Fruit fly (Drosophila melanogaster) whole organism, embryonic: Measurements from ENCODE around the gene CG1273.

ENCODE experiments used
- ATbp ChIP-seq: fragments of 200-800 bp; sonication (Bioruptor generic); optimal IDR thresholded peaks from 2 replicates; lab custom pipeline; 2017; ENCODE audit warnings: missing biosample characterization, mild to moderate bottlenecking, missing genetic modification characterization, missing genetic modification reagents
- Asciz ChIP-seq: fragments of 200-800 bp; sonication (Bioruptor generic); optimal IDR thresholded peaks from 2 replicates; lab custom pipeline; 2017; ENCODE audit warnings: missing biosample characterization, mild to moderate bottlenecking, missing genetic modification characterization, missing genetic modification reagents
- BEAF-32 ChIP-seq: fragments of 200-800 bp; sonication (Bioruptor generic); optimal IDR thresholded peaks from 3 replicates; lab custom pipeline; 2017; ENCODE audit warnings: missing biosample characterization, missing genetic modification characterization, mild to moderate bottlenecking, moderate library complexity, missing genetic modification reagents
- CG10543 ChIP-seq: fragments of 200-800 bp; sonication (Bioruptor generic); optimal IDR thresholded peaks from 3 replicates; lab custom pipeline; 2017; ENCODE audit warnings: missing biosample characterization, mild to moderate bottlenecking, missing genetic modification characterization, moderate library complexity
- CG11504 ChIP-seq: fragments of 200-800 bp; sonication (Bioruptor generic); optimal IDR thresholded peaks from 3 replicates; lab custom pipeline; 2019; ENCODE audit warnings: missing biosample characterization, mild to moderate bottlenecking, missing genetic modification characterization, moderate library complexity
- CG11695 ChIP-seq: fragments of 200-800 bp; sonication (Bioruptor generic); IDR thresholded peaks from 3 replicates; pipeline ENCODE4 v1.3.6; 2022; ENCODE audit warnings: missing biosample characterization, missing genetic modification characterization
- CG13424 ChIP-seq: fragments of 200-800 bp; sonication (Bioruptor generic); optimal IDR thresholded peaks from 2 replicates; lab custom pipeline; 2019; ENCODE audit warnings: missing biosample characterization, mild to moderate bottlenecking, missing genetic modification characterization, moderate library complexity
- CG15479 ChIP-seq: fragments of 200-800 bp; sonication (Bioruptor generic); optimal IDR thresholded peaks from 3 replicates; lab custom pipeline; 2019; ENCODE audit warnings: missing biosample characterization, mild to moderate bottlenecking, missing genetic modification characterization, moderate library complexity
- CG18262 ChIP-seq: fragments of 200-800 bp; optimal IDR thresholded peaks from 3 replicates; lab custom pipeline; 2019; ENCODE audit warnings: missing biosample characterization, mild to moderate bottlenecking, missing genetic modification characterization, moderate library complexity
- CG1832 ChIP-seq: fragments of 200-800 bp; sonication (Bioruptor generic); optimal IDR thresholded peaks from 2 replicates; lab custom pipeline; 2017; ENCODE audit warnings: missing biosample characterization, mild to moderate bottlenecking, missing genetic modification characterization, inconsistent platforms
- CG2116 ChIP-seq: fragments of 200-800 bp; sonication (Bioruptor generic); optimal IDR thresholded peaks from 3 replicates; lab custom pipeline; 2018; ENCODE audit warnings: missing biosample characterization, mild to moderate bottlenecking, missing genetic modification characterization
- CG30431 ChIP-seq: fragments of 200-800 bp; sonication (Bioruptor generic); optimal IDR thresholded peaks from 2 replicates; lab custom pipeline; 2017; ENCODE audit warnings: missing biosample characterization, missing genetic modification characterization
- CG4730 ChIP-seq: fragments of 200-800 bp; sonication (Bioruptor generic); IDR thresholded peaks from 2 replicates; pipeline ENCODE4 v1.3.6; 2022; ENCODE audit warnings: missing biosample characterization, missing genetic modification characterization
- CG6654 ChIP-seq: fragments of 200-800 bp; sonication (Bioruptor generic); optimal IDR thresholded peaks from 2 replicates; lab custom pipeline; 2017; ENCODE audit warnings: missing biosample characterization, mild to moderate bottlenecking, missing genetic modification characterization
- CG6689 ChIP-seq: fragments of 200-800 bp; sonication (Bioruptor generic); IDR thresholded peaks from 2 replicates; pipeline ENCODE4 v1.3.6; 2022; ENCODE audit warnings: missing biosample characterization, missing genetic modification characterization
- CG8290 ChIP-seq, 3 experiments: fragments of 200-800 bp; sonication (Bioruptor generic); optimal IDR thresholded peaks; 2 replicates each; lab custom pipeline; 2016 to 2019; ENCODE audit warnings: missing biosample characterization in 3 of 3, missing genetic modification characterization in 3 of 3, mild to moderate bottlenecking in 2 of 3, moderate library complexity in 1 of 3
- CG9932 ChIP-seq: fragments of 200-800 bp; sonication (Bioruptor generic); IDR thresholded peaks from 2 replicates; pipeline ENCODE4 v1.3.6; 2022; ENCODE audit warnings: missing biosample characterization, missing genetic modification characterization
- CHES-1-like ChIP-seq: fragments of 200-800 bp; sonication (Bioruptor generic); optimal IDR thresholded peaks from 2 replicates; lab custom pipeline; 2016; ENCODE audit warnings: missing biosample characterization, missing genetic modification characterization
- Fer1 ChIP-seq: fragments of 200-800 bp; sonication (Bioruptor generic); optimal IDR thresholded peaks from 2 replicates; lab custom pipeline; 2017; ENCODE audit warnings: missing biosample characterization, mild to moderate bottlenecking, missing genetic modification characterization
- HLH4C ChIP-seq: fragments of 200-800 bp; sonication (Bioruptor generic); IDR thresholded peaks from 3 replicates; pipeline ENCODE4 v1.3.6; 2022; ENCODE audit warnings: missing biosample characterization, missing genetic modification characterization; ENCODE audit not compliant: partially characterized antibody
- Hr51 ChIP-seq, 2 experiments: fragments of 200-800 bp; sonication (Bioruptor generic); optimal IDR thresholded peaks; 2 replicates in 1 of 2; 3 replicates in 1 of 2; lab custom pipeline; 2016 to 2018; ENCODE audit warnings: missing biosample characterization in 2 of 2, missing genetic modification characterization in 2 of 2, mild to moderate bottlenecking in 1 of 2, moderate library complexity in 1 of 2
- MBD-R2 ChIP-seq: fragments of 200-800 bp; sonication (Bioruptor generic); IDR thresholded peaks from 2 replicates; pipeline ENCODE4 v1.3.6; 2022; ENCODE audit warnings: missing biosample characterization, missing genetic modification characterization
- Med ChIP-seq: fragments of 200-800 bp; sonication (Bioruptor generic); peaks from one replicate; lab custom pipeline; 2016; ENCODE audit warnings: missing biosample characterization, missing genetic modification characterization, mild to moderate bottlenecking, inconsistent platforms, moderate library complexity
- NC2β ChIP-seq: fragments of 200-800 bp; sonication (Bioruptor generic); optimal IDR thresholded peaks from 2 replicates; lab custom pipeline; 2016; ENCODE audit warnings: missing biosample characterization, missing genetic modification characterization
- Pdp1 ChIP-seq, 2 experiments: fragments of 200-800 bp; sonication (Bioruptor generic); optimal IDR thresholded peaks; 3 replicates each; lab custom pipeline; 2016; ENCODE audit warnings: missing biosample characterization in 2 of 2, missing genetic modification characterization in 2 of 2, mild to moderate bottlenecking in 1 of 2, moderate library complexity in 1 of 2
- Sry-β ChIP-seq: fragments of 200-800 bp; sonication (Bioruptor generic); optimal IDR thresholded peaks from 2 replicates; lab custom pipeline; 2018; ENCODE audit warnings: missing biosample characterization, mild to moderate bottlenecking, missing genetic modification characterization, moderate library complexity
- Sry-δ ChIP-seq: fragments of 200-800 bp; sonication (Bioruptor generic); optimal IDR thresholded peaks from 2 replicates; lab custom pipeline; 2016; ENCODE audit warnings: missing biosample characterization, missing genetic modification characterization
- btn ChIP-seq: fragments of 200-800 bp; sonication (Bioruptor generic); optimal IDR thresholded peaks from 2 replicates; lab custom pipeline; 2016; ENCODE audit warnings: missing biosample characterization, missing genetic modification characterization
- cg ChIP-seq: fragments of 200-800 bp; sonication (Bioruptor generic); optimal IDR thresholded peaks from 3 replicates; lab custom pipeline; 2019; ENCODE audit warnings: missing biosample characterization, mild to moderate bottlenecking, missing genetic modification characterization, moderate library complexity
- ci ChIP-seq: fragments of 200-800 bp; sonication (Bioruptor generic); IDR thresholded peaks from 3 replicates; pipeline ENCODE4 v1.3.6; 2022; ENCODE audit warnings: missing biosample characterization, missing genetic modification characterization
- croc ChIP-seq: fragments of 200-800 bp; sonication (Bioruptor generic); conservative IDR thresholded peaks from 3 replicates; pipeline ENCODE4 v1.3.6; 2022; ENCODE audit warnings: missing biosample characterization, missing genetic modification characterization
- dmrt99B ChIP-seq: fragments of 200-800 bp; sonication (Bioruptor generic); optimal IDR thresholded peaks from 2 replicates; lab custom pipeline; 2018; ENCODE audit warnings: missing biosample characterization, mild to moderate bottlenecking, missing genetic modification characterization, moderate library complexity
- dpn ChIP-seq, 2 experiments: fragments of 200-800 bp; sonication (Bioruptor generic); optimal IDR thresholded peaks; 3 replicates each; lab custom pipeline; 2016; ENCODE audit warnings: missing biosample characterization in 2 of 2, missing genetic modification characterization in 2 of 2
- eve ChIP-seq, 2 experiments: fragments of >200 bp; optimal IDR thresholded peaks; 2 replicates each; lab custom pipeline; 2017; ENCODE audit warnings: missing biosample characterization in 2 of 2, missing genetic modification characterization in 2 of 2
- fu2 ChIP-seq: fragments of 200-800 bp; sonication (Bioruptor generic); optimal IDR thresholded peaks from 2 replicates; lab custom pipeline; 2016; ENCODE audit warnings: missing biosample characterization, missing genetic modification characterization
- gcm ChIP-seq: fragments of 200-800 bp; sonication (Bioruptor generic); optimal IDR thresholded peaks from 2 replicates; lab custom pipeline; 2019; ENCODE audit warnings: missing biosample characterization, mild to moderate bottlenecking, missing genetic modification characterization, moderate library complexity
- gem ChIP-seq: fragments of 200-800 bp; sonication (Bioruptor generic); optimal IDR thresholded peaks from 2 replicates; lab custom pipeline; 2019; ENCODE audit warnings: missing biosample characterization, mild to moderate bottlenecking, missing genetic modification characterization, moderate library complexity
- kah ChIP-seq: fragments of 200-800 bp; sonication (Bioruptor generic); optimal IDR thresholded peaks from 2 replicates; lab custom pipeline; 2018; ENCODE audit warnings: missing biosample characterization, mild to moderate bottlenecking, missing genetic modification characterization
- kni ChIP-seq: fragments of 200-800 bp; sonication (Bioruptor generic); optimal IDR thresholded peaks from 3 replicates; lab custom pipeline; 2017; ENCODE audit warnings: mild to moderate bottlenecking, missing biosample characterization, missing genetic modification reagents, missing genetic modification characterization
- pan ChIP-seq, 4 experiments: fragments of >200 bp in 3 of 4; fragments of 200-800 bp in 1 of 4; sonication (Bioruptor generic) in 1 of 4; optimal IDR thresholded peaks in 3 of 4; IDR thresholded peaks in 1 of 4; 2 replicates each; pipeline versions ENCODE4 v1.3.6 to Lab custom; 2017 to 2022; ENCODE audit warnings: missing biosample characterization in 2 of 4, missing genetic modification characterization in 2 of 4, mixed read lengths in 1 of 4
- sens ChIP-seq: fragments of 200-800 bp; sonication (Bioruptor generic); peaks from one replicate; lab custom pipeline; 2016; ENCODE audit warnings: missing biosample characterization, missing genetic modification characterization
- slbo ChIP-seq: fragments of 200-800 bp; sonication (Bioruptor generic); IDR thresholded peaks from 2 replicates; pipeline ENCODE4 v1.3.6; 2022; ENCODE audit warnings: missing biosample characterization, missing genetic modification characterization
- tin ChIP-seq: fragments of 200-800 bp; sonication (Bioruptor generic); optimal IDR thresholded peaks from 3 replicates; lab custom pipeline; 2016; ENCODE audit warnings: missing biosample characterization, missing genetic modification characterization
- tna ChIP-seq: fragments of 200-800 bp; sonication (Bioruptor generic); IDR thresholded peaks from 2 replicates; pipeline ENCODE4 v1.3.6; 2022; ENCODE audit warnings: missing biosample characterization, missing genetic modification characterization; ENCODE audit not compliant: partially characterized antibody
- vvl ChIP-seq: fragments of 200-800 bp; sonication (Bioruptor generic); IDR thresholded peaks from 2 replicates; pipeline ENCODE4 v1.3.6; 2022; ENCODE audit warnings: missing biosample characterization, missing genetic modification characterization
- zen ChIP-seq: fragments of 200-800 bp; sonication (Bioruptor generic); optimal IDR thresholded peaks from 3 replicates; lab custom pipeline; 2018; ENCODE audit warnings: missing biosample characterization, mild to moderate bottlenecking, missing genetic modification characterization, moderate library complexity

CG1273 gene

DNA sequence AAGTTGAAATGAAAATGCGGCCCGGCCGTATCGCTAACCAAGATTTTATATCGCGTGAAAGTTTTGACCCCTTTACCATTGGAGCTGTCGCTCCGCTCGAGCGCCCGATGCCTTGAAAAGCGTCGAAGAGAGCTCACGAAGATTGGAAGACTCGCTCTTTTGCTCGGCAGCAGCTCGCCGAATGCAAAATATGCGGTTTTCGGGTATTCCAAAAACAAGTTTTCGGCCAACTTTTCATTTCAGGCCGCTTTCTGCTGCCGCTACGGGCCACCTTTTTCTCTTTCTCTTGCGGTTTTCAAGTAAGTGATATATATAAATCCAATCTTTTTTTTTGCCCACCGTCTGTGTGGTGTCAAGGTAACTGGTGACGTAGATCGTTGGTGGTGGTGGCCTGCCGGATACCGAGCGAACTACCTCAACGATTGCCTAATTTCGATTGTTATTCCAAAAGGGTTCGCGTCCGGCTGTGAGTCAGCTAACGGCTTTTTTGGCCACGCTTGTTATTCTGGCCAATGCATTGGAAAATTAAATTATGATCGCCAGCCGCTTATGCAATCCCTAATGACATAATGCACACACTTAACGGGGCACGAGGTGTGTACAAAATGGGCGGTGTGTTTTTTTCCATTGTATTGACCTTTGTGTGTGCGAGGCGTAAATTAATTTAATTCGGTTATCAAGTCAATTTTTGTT is 44.3 kb downstream of the CG1273 start, which contains the start of gene dyl (continued):
- TF ChIP-seq vvl (GFP tag; lab: Robert Waterston, UW) (peak; percentile 55; the same call in 1 of the 2 replicates), CG6654 (GFP tag; lab: Kevin White, UChicago) (no peak), kni (peak; percentile 86), Pdp1 (GFP tag; optimal IDR thresholded peaks at IDR 0.05; lab: Kevin White, UChicago) (peak in 1 of 2 experiments; percentile 88)

- no peak for TF ChIP-seq slbo (GFP tag; lab: Robert Waterston, UW)
- TF ChIP-seq HLH4C = no peak
- no peak for TF ChIP-seq CG11695 (GFP tag; lab: Robert Waterston, UW)
- TF ChIP-seq CHES-1-like (GFP tag; lab: Kevin White, UChicago) = no peak
- 0 out of 3 replicates have a peak, but pooled peaks have one; percentile 31 for TF ChIP-seq ci (GFP tag; lab: Robert Waterston, UW)
- no peak for TF ChIP-seq BEAF-32 (GFP tag; lab: Kevin White, UChicago)
- no peak for TF ChIP-seq CG9932
- TF ChIP-seq tin (GFP tag; lab: Kevin White, UChicago) = no peak
- TF ChIP-seq CG11504 = peak; percentile 30
- no peak for TF ChIP-seq croc (GFP tag; lab: Robert Waterston, UW)
- no peak for TF ChIP-seq CG18262 (tag; lab: Kevin White, UChicago)
- peak in 1 of 2 experiments; percentile 49 for TF ChIP-seq eve (GFP tag; optimal IDR thresholded peaks at IDR 0.05; lab: Kevin White, UChicago)
- TF ChIP-seq CG8290 (GFP tag; optimal IDR thresholded peaks at IDR 0.05; lab: Kevin White, UChicago) = no peak
- TF ChIP-seq CG8290 (tag; optimal IDR thresholded peaks at IDR 0.05; lab: Kevin White, UChicago) = no peak
- no peak for TF ChIP-seq CG30431 (GFP tag; lab: Kevin White, UChicago)
- no peak for TF ChIP-seq CG4730 (GFP tag; lab: Robert Waterston, UW)
- peak; percentile 65 for TF ChIP-seq Med (GFP tag; lab: Kevin White, UChicago)
- TF ChIP-seq Sry-β (GFP tag; lab: Kevin White, UChicago) = no peak
- TF ChIP-seq ATbp = peak; percentile 21
- TF ChIP-seq tna = no peak
- TF ChIP-seq MBD-R2 (GFP tag; lab: Robert Waterston, UW) = no peak
- no peak for TF ChIP-seq btn
- no peak for TF ChIP-seq Fer1 (GFP tag; lab: Kevin White, UChicago)
- TF ChIP-seq sens = peak; percentile 61
- no peak for TF ChIP-seq dpn (GFP tag; optimal IDR thresholded peaks at IDR 0.05; lab: Kevin White, UChicago)
- no peak for TF ChIP-seq NC2β (GFP tag; lab: Kevin White, UChicago)
- peak; percentile 22 for TF ChIP-seq gem
- TF ChIP-seq dmrt99B (tag; lab: Kevin White, UChicago) = peak; percentile 1
- peak; percentile 23 for TF ChIP-seq Asciz
- TF ChIP-seq CG1832 (GFP tag; lab: Kevin White, UChicago) = no peak
- TF ChIP-seq pan (optimal IDR thresholded peaks at IDR 0.05; lab: Kevin White, UChicago) = no peak
- TF ChIP-seq pan (GFP tag; optimal IDR thresholded peaks at IDR 0.05 in 1 of 2, IDR thresholded peaks at IDR 0.05 in 1 of 2) = peak in 1 of 2 experiments; percentile 8
- no peak for TF ChIP-seq zen
- no peak for TF ChIP-seq CG13424
- TF ChIP-seq CG10543 (GFP tag; lab: Kevin White, UChicago) = no peak
- TF ChIP-seq kah (GFP tag; lab: Kevin White, UChicago) = no peak
- TF ChIP-seq CG6689 (GFP tag; lab: Robert Waterston, UW) = no peak
- TF ChIP-seq Hr51 (GFP tag; optimal IDR thresholded peaks at IDR 0.05; lab: Kevin White, UChicago) = peak in 1 of 2 experiments; percentile 10
- no peak for TF ChIP-seq CG15479
- TF ChIP-seq fu2 = no peak
- TF ChIP-seq vvl (GFP tag; lab: Robert Waterston, UW) = peak; percentile 34; the same call in 1 of the 2 replicates
- TF ChIP-seq gcm (GFP tag; lab: Kevin White, UChicago) = no peak
- TF ChIP-seq cg (GFP tag; lab: Kevin White, UChicago) = no peak
- no peak for TF ChIP-seq Sry-δ (GFP tag; lab: Kevin White, UChicago)
- TF ChIP-seq CG2116 (GFP tag; lab: Kevin White, UChicago) = no peak
Measured at dm6 chr3L:4310604-4311003, 47.1 kb downstream of the CG1273 start.
